Fruit fly (Drosophila melanogaster) whole organism, wandering third instar larva: ENCODE results near the gene wrm2.

ENCODE experiments used
- fru ChIP-seq: fragments of 200-800 bp; sonication (Bioruptor generic); optimal IDR thresholded peaks from 3 replicates; lab custom pipeline; 2016; ENCODE audit warnings: missing biosample characterization, mild to moderate bottlenecking, missing genetic modification characterization
- jim ChIP-seq: fragments of 175-275, 200-325 bp; sonication (Bioruptor generic); optimal IDR thresholded peaks from 2 replicates; lab custom pipeline; 2016; ENCODE audit warnings: missing biosample characterization, mild to moderate bottlenecking, missing genetic modification characterization
- lola ChIP-seq: fragments of >200 bp; optimal IDR thresholded peaks from 2 replicates; lab custom pipeline; 2017; ENCODE audit warnings: missing biosample characterization, missing genetic modification characterization
- psq ChIP-seq: fragments of 200-800 bp; sonication (Bioruptor generic); optimal IDR thresholded peaks from 3 replicates; lab custom pipeline; 2017; ENCODE audit warnings: missing biosample characterization, mild to moderate bottlenecking, missing genetic modification characterization, moderate library complexity
- usp ChIP-seq: fragments of >200 bp; optimal IDR thresholded peaks from 2 replicates; lab custom pipeline; 2017; ENCODE audit warnings: missing biosample characterization, missing genetic modification characterization

- TF ChIP-seq lola (GFP tag; lab: Kevin White, UChicago): no peak
- TF ChIP-seq psq (GFP tag; lab: Kevin White, UChicago): peak; percentile 81
- TF ChIP-seq jim: no peak
- TF ChIP-seq fru (GFP tag; lab: Kevin White, UChicago): no peak
- TF ChIP-seq usp (GFP tag; lab: Kevin White, UChicago): no peak
These were observed 35.3 kb upstream of the wrm2 start for dm6 chr3L:7370231-7370882.
